Worm (Caenorhabditis elegans) whole organism, L2 larva: ENCODE measurements around the gene daf-10.
A peak's percentile ranks its signal among the peaks of the same experiment; 100 is the strongest.

ENCODE experiments used
- C34F6.9 ChIP-seq: fragments of 150-350 bp; optimal IDR thresholded peaks from 2 replicates; lab custom pipeline; 2014; ENCODE audit warnings: missing biosample characterization, missing genetic modification characterization
- F13H6.1 ChIP-seq: sonication (generic microtip); optimal IDR thresholded peaks from 2 replicates; lab custom pipeline; 2016; ENCODE audit warnings: missing genetic modification characterization, missing compliant biosample characterization
- Y55F3AM.14 ChIP-seq: fragments of 200-800 bp; sonication (Bioruptor generic); optimal IDR thresholded peaks from 2 replicates; lab custom pipeline; 2018; ENCODE audit warnings: mild to moderate bottlenecking, missing genetic modification characterization, missing compliant biosample characterization
- ZK546.5 ChIP-seq: sonication (generic microtip); optimal IDR thresholded peaks from 2 replicates; lab custom pipeline; 2017; ENCODE audit warnings: missing biosample characterization, missing genetic modification characterization
- alr-1 ChIP-seq: fragments of 150-350 bp; optimal IDR thresholded peaks from 2 replicates; lab custom pipeline; 2014; ENCODE audit warnings: missing biosample characterization, missing genetic modification characterization
- aly-2 ChIP-seq: fragments of 150-350 bp; optimal IDR thresholded peaks from 2 replicates; lab custom pipeline; 2014; ENCODE audit warnings: missing biosample characterization, missing genetic modification characterization
- ama-1 ChIP-seq: fragments of 150-350 bp; optimal IDR thresholded peaks from 2 replicates; lab custom pipeline; 2018; ENCODE audit warnings: inconsistent platforms
- blmp-1 ChIP-seq: sonication (generic microtip); optimal IDR thresholded peaks from 2 replicates; lab custom pipeline; 2017; ENCODE audit warnings: missing genetic modification characterization, mild to moderate bottlenecking, missing compliant biosample characterization, antibody characterized with exemption, moderate library complexity; ENCODE audit not compliant: insufficient read depth
- ceh-16 ChIP-seq: fragments of 150-350 bp; optimal IDR thresholded peaks from 2 replicates; lab custom pipeline; 2014; ENCODE audit warnings: missing biosample characterization, missing genetic modification characterization
- ceh-82 ChIP-seq: fragments of 150-350 bp; optimal IDR thresholded peaks from 2 replicates; lab custom pipeline; 2014; ENCODE audit warnings: missing biosample characterization, missing genetic modification characterization
- dmd-4 ChIP-seq: sonication (generic microtip); optimal IDR thresholded peaks from 2 replicates; lab custom pipeline; 2017; ENCODE audit warnings: missing biosample characterization, missing genetic modification characterization
- elt-3 ChIP-seq: sonication (generic microtip); optimal IDR thresholded peaks from 2 replicates; lab custom pipeline; 2017; ENCODE audit warnings: missing biosample characterization, missing genetic modification characterization
- fos-1 ChIP-seq: fragments of 150-350 bp; optimal IDR thresholded peaks from 2 replicates; lab custom pipeline; 2014; ENCODE audit warnings: missing biosample characterization, missing genetic modification characterization
- gmeb-1 ChIP-seq: fragments of 150-350 bp; optimal IDR thresholded peaks from 2 replicates; lab custom pipeline; 2014; ENCODE audit warnings: missing biosample characterization, missing genetic modification characterization
- lsy-2 ChIP-seq, 2 experiments: fragments of 150-350 bp in 1 of 2; sonication (generic microtip) in 1 of 2; optimal IDR thresholded peaks; 2 replicates each; lab custom pipeline; 2014 to 2017; ENCODE audit warnings: missing biosample characterization in 2 of 2, missing genetic modification characterization in 2 of 2
- mab-5 ChIP-seq: fragments of 150-350 bp; optimal IDR thresholded peaks from 2 replicates; lab custom pipeline; 2014; ENCODE audit warnings: missing biosample characterization, missing genetic modification characterization
- mbf-1 ChIP-seq: sonication (generic microtip); optimal IDR thresholded peaks from 2 replicates; lab custom pipeline; 2017; ENCODE audit warnings: missing biosample characterization, missing genetic modification characterization
- mdl-1 ChIP-seq, 2 experiments: fragments of 150-350 bp in 1 of 2; sonication (generic microtip) in 1 of 2; optimal IDR thresholded peaks; 2 replicates each; lab custom pipeline; 2017; ENCODE audit warnings: missing biosample characterization in 2 of 2, missing genetic modification characterization in 2 of 2
- nhr-12 ChIP-seq: fragments of 150-350 bp; optimal IDR thresholded peaks from 2 replicates; lab custom pipeline; 2014; ENCODE audit warnings: missing biosample characterization, missing genetic modification characterization
- nhr-129 ChIP-seq: fragments of 150-350 bp; optimal IDR thresholded peaks from 2 replicates; lab custom pipeline; 2014; ENCODE audit warnings: missing biosample characterization, missing genetic modification characterization
- nhr-21 ChIP-seq: fragments of 150-350 bp; optimal IDR thresholded peaks from 2 replicates; lab custom pipeline; 2014; ENCODE audit warnings: missing biosample characterization, missing genetic modification characterization
- nhr-23 ChIP-seq: fragments of 150-350 bp; optimal IDR thresholded peaks from 2 replicates; lab custom pipeline; 2014; ENCODE audit warnings: missing biosample characterization, missing genetic modification reagents, missing genetic modification characterization
- nhr-25 ChIP-seq: fragments of 150-350 bp; sonication (generic microtip); optimal IDR thresholded peaks from 3 replicates; lab custom pipeline; 2014; ENCODE audit warnings: missing biosample characterization, missing genetic modification characterization
- nhr-6 ChIP-seq: fragments of 150-350 bp; optimal IDR thresholded peaks from 2 replicates; lab custom pipeline; 2014; ENCODE audit warnings: missing biosample characterization, missing genetic modification characterization
- peb-1 ChIP-seq: fragments of 150-350 bp; optimal IDR thresholded peaks from 2 replicates; lab custom pipeline; 2014; ENCODE audit warnings: missing biosample characterization, missing genetic modification characterization
- sem-4 ChIP-seq: fragments of 150-350 bp; optimal IDR thresholded peaks from 2 replicates; lab custom pipeline; 2014; ENCODE audit warnings: missing biosample characterization, missing genetic modification reagents, missing genetic modification characterization
- skn-1 ChIP-seq: sonication (generic microtip); optimal IDR thresholded peaks from 2 replicates; lab custom pipeline; 2017; ENCODE audit warnings: missing biosample characterization, missing genetic modification characterization
- sma-9 ChIP-seq, 2 experiments: fragments of 150-350 bp in 1 of 2; sonication (generic microtip) in 1 of 2; optimal IDR thresholded peaks; 2 replicates each; lab custom pipeline; 2014 to 2016; ENCODE audit warnings: missing genetic modification characterization in 2 of 2, mild to moderate bottlenecking in 1 of 2, missing biosample characterization in 1 of 2, missing compliant biosample characterization in 1 of 2, missing genetic modification reagents in 1 of 2, moderate library complexity in 1 of 2
- snpc-4 ChIP-seq: fragments of 150-350 bp; optimal IDR thresholded peaks from 2 replicates; lab custom pipeline; 2014; ENCODE audit warnings: missing biosample characterization, missing genetic modification characterization
- unc-39 ChIP-seq: fragments of 150-350 bp; optimal IDR thresholded peaks from 2 replicates; lab custom pipeline; 2014; ENCODE audit warnings: missing biosample characterization, missing genetic modification characterization
- unc-55 ChIP-seq: fragments of 150-350 bp; sonication (generic microtip); optimal IDR thresholded peaks from 3 replicates; lab custom pipeline; 2014; ENCODE audit warnings: missing biosample characterization, missing genetic modification reagents, missing genetic modification characterization
- unc-62 ChIP-seq: fragments of 150-350 bp; optimal IDR thresholded peaks from 2 replicates; lab custom pipeline; 2014; ENCODE audit warnings: missing biosample characterization, missing genetic modification reagents, missing genetic modification characterization
- zag-1 ChIP-seq: fragments of 150-350 bp; optimal IDR thresholded peaks from 2 replicates; lab custom pipeline; 2014; ENCODE audit warnings: missing biosample characterization, missing genetic modification characterization
- ztf-11 ChIP-seq: sonication (generic microtip); optimal IDR thresholded peaks from 2 replicates; lab custom pipeline; 2017; ENCODE audit warnings: missing biosample characterization, missing genetic modification characterization
- ztf-4 ChIP-seq: fragments of 150-350 bp; optimal IDR thresholded peaks from 2 replicates; lab custom pipeline; 2014; ENCODE audit warnings: missing biosample characterization, missing genetic modification characterization

Gene daf-10

DNA sequence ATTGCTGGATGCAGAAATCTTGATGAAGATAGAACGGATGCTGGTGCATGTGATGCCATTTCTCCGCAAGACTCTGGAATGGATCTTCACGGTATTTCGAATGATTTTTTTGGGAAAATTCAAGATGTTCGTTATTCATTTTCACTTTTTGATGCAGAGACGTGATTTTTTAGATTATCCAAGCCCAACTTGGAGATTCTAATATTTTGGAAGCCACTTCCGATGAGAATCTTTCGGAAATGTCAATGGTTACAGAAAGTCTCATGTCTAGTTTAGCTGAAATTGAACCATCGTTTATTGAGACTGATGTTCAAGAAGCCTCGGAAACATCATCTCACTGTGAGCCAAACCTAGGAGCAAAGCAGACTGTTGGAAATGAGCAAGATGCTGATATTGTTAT, 45.2 kb downstream of the daf-10 start:
- no peak for TF ChIP-seq mdl-1 (tag; optimal IDR thresholded peaks at IDR 0.05; lab: Kevin White, UChicago)
- no peak for TF ChIP-seq unc-62 (GFP tag; lab: Kevin White, UChicago)
- no peak for TF ChIP-seq dmd-4 (tag; lab: Kevin White, UChicago)
- no peak for TF ChIP-seq nhr-12 (tag; lab: Kevin White, UChicago)
- no peak for TF ChIP-seq F13H6.1 (tag; lab: Kevin White, UChicago)

DNA sequence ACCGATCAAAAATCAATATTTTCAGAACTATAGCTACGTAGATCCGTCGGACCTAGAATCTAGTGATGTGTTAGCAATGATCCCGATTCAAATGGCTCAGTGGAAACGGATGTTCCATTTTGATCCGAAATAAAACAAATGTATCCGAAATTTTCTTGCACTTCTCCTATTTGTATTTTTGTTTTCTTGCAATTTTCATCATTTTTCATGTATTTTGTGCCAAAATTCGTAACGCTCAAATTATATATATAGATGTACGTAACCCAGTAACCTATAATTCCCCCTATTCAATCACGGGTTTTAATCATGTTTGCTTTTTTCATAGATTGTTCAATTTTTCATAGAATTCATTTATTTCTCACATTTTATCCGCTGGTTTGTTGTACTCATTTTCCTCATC, 47.1 kb downstream of the daf-10 start, which contains the start of gene gldi-10:
TSS of gene gldi-10 (plus strand) at position 301 of the 400 bp plus-strand sequence.
- TF ChIP-seq zag-1 (tag; lab: Kevin White, UChicago) (no peak), snpc-4 (no peak), ama-1 (lab: Kevin White, UChicago) (no peak), nhr-25 (tag; lab: Kevin White, UChicago) (no peak), sem-4 (tag; lab: Kevin White, UChicago) (no peak), nhr-21 (tag; lab: Kevin White, UChicago) (no peak), fos-1 (no peak), unc-39 (tag; lab: Kevin White, UChicago) (no peak), mab-5 (tag; lab: Kevin White, UChicago) (no peak)

DNA sequence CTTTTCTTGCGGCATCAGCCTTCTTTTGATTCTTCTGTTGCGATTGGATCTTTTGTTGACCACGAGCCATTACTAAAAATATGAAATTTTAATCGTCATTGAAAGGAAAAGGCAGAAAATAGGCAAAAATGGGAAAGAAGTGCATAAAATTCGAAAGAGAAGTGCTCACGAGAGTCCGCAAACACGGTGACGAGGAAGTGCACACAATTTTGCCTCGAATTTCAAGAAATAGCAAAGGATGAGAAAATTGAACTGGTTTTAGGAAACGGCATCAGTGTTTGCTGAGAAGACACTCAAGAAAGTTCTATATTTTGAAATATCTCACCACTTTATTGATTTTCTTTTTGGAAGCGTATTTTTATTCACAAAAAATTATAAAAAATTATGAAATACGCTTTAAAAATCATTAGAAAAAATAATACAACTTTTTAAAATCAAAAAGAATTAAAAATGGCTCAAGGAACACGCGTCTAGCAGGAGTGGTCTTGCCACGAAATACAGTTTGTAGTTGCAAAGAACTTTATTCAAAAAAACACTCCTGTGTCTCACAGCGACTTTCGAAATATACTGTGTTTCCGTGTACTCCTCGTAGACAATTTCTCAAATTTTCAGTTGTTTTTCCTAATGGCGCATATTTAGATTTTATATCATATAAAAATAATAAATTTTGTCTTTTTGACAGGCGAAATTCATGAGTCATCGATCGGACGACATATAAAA, 49.7 kb downstream of the daf-10 start, which contains the start of the genes znf-706 and cpna-3:
TSS of gene znf-706 (minus strand) at position 72 of the 720 bp plus-strand sequence.
TSS of gene cpna-3 (plus strand) at position 683 of the 720 bp plus-strand sequence.
- TF ChIP-seq alr-1 (tag; lab: Kevin White, UChicago), result no peak
- TF ChIP-seq mdl-1 (tag; optimal IDR thresholded peaks at IDR 0.05; lab: Kevin White, UChicago), result no peak
- TF ChIP-seq unc-55 (GFP tag; lab: Kevin White, UChicago), result peak; percentile 62
- peak in 1 of 2 experiments; percentile 51 for TF ChIP-seq lsy-2 (tag; optimal IDR thresholded peaks at IDR 0.05; lab: Kevin White, UChicago)
- TF ChIP-seq ZK546.5, result no peak
- TF ChIP-seq gmeb-1 (tag; lab: Kevin White, UChicago), result peak; percentile 40
- peak; percentile 46 for TF ChIP-seq nhr-129 (tag; lab: Kevin White, UChicago)
- TF ChIP-seq blmp-1 (tag; lab: Kevin White, UChicago), result no peak
- no peak for TF ChIP-seq ceh-16 (tag; lab: Kevin White, UChicago)
- TF ChIP-seq C34F6.9 (tag; lab: Kevin White, UChicago), result peak; percentile 55
- TF ChIP-seq ztf-4, result no peak
- TF ChIP-seq, all 48 proteins: peak for 5

DNA sequence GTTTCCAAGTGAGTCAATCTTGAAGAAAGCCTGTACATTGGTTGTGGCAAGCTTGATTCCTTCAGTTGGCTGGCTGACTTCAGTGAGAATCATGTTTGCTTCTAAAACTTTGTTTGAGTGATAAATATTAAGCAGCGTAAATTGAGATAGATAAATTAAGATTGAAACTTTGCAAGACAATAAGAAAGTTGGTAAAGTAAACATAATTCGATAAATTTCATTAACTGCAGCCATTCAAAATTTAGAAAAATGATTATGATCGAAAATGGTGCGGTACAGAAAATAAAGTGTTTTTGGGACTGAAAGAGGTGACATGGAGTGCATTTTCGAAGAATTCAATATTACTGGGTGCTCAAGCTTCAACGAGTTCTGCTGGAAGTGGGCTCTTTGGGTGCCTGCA, 50.5 kb downstream of the daf-10 start, which contains the start of gene icln-1:
TSS of gene icln-1 (minus strand) at position 101 of the 400 bp plus-strand sequence.
- no peak for TF ChIP-seq zag-1 (tag; lab: Kevin White, UChicago)
- TF ChIP-seq ama-1 (lab: Kevin White, UChicago), result no peak
- TF ChIP-seq peb-1 (tag; lab: Kevin White, UChicago), result no peak
- TF ChIP-seq nhr-12 (tag; lab: Kevin White, UChicago), result no peak
- TF ChIP-seq, all 48 proteins: peak for 0

DNA sequence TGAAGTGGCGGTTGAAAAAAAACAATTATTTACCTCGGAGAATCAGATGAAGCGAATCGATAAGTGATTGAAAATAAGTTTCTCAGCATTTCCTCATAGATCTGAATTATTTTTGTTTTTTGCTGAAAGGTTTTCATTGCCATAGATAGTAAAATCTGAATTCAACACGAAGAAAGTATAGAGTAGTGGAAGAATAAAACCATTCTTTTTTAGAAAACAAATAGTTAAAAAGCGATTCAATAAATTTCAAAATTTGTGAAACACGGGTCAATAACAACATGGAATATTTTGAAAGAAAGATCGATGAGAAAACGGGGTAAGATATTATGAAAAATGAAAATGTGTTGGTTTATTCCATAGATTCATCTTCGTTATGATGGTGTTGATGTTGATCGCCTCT, 51.7 kb downstream of the daf-10 start, which contains the start of gene mrpl-42:
TSS of gene mrpl-42 (minus strand) at position 101 of the 400 bp plus-strand sequence.
- TF ChIP-seq alr-1 (tag; lab: Kevin White, UChicago) (no peak), mab-5 (tag; lab: Kevin White, UChicago) (no peak), unc-39 (tag; lab: Kevin White, UChicago) (no peak), snpc-4 (no peak), lsy-2 (tag; optimal IDR thresholded peaks at IDR 0.05; lab: Kevin White, UChicago) (no peak), dmd-4 (tag; lab: Kevin White, UChicago) (no peak), F13H6.1 (tag; lab: Kevin White, UChicago) (no peak), ceh-16 (tag; lab: Kevin White, UChicago) (no peak), Y55F3AM.14 (no peak), sma-9 (GFP tag; optimal IDR thresholded peaks at IDR 0.05; lab: Kevin White, UChicago) (no peak), sma-9 (tag; optimal IDR thresholded peaks at IDR 0.05; lab: Kevin White, UChicago) (no peak), nhr-129 (tag; lab: Kevin White, UChicago) (no peak), zag-1 (tag; lab: Kevin White, UChicago) (no peak)
- TF ChIP-seq, all 48 proteins: peak for 0

DNA sequence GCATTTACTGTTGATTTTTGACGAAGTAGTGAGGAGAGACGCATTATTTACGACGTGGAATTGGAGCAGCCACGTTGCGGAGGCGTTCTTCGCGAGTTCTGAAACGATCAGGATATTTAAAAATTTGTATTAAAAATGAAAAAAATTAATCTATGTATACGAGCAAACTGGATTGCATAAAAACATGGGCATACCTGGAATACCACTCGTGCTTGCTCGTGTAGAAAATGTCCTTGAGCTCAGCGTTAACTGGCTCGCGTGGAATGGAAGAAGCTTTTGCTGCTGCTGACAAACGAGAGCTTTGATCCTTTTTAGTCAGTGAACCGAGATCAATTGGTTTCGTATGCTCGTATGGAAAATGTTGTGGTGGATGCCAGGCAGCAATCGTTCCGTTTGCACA, 52.1 kb downstream of the daf-10 start, which contains the start of gene lpl-1:
TSS of gene lpl-1 (minus strand) at position 101 of the 400 bp plus-strand sequence.
- TF ChIP-seq alr-1 (tag; lab: Kevin White, UChicago), result no peak
- TF ChIP-seq ama-1 (lab: Kevin White, UChicago), result no peak
- no peak for TF ChIP-seq ceh-82 (tag; lab: Kevin White, UChicago)
- TF ChIP-seq mdl-1 (tag; optimal IDR thresholded peaks at IDR 0.05; lab: Kevin White, UChicago), result no peak
- no peak for TF ChIP-seq unc-39 (tag; lab: Kevin White, UChicago)
- TF ChIP-seq ceh-16 (tag; lab: Kevin White, UChicago), result no peak
- TF ChIP-seq nhr-23 (tag; lab: Kevin White, UChicago), result no peak
- TF ChIP-seq aly-2 (tag; lab: Kevin White, UChicago), result no peak
- TF ChIP-seq ztf-11 (tag; lab: Kevin White, UChicago), result no peak
- TF ChIP-seq skn-1, result no peak
- no peak for TF ChIP-seq elt-3 (tag; lab: Kevin White, UChicago)
- TF ChIP-seq F13H6.1 (tag; lab: Kevin White, UChicago), result no peak
- no peak for TF ChIP-seq nhr-6 (tag; lab: Kevin White, UChicago)
- no peak for TF ChIP-seq fos-1
- no peak for TF ChIP-seq blmp-1 (tag; lab: Kevin White, UChicago)
- no peak for TF ChIP-seq nhr-21 (tag; lab: Kevin White, UChicago)
- TF ChIP-seq mbf-1 (tag; lab: Kevin White, UChicago), result no peak
